Worm (Caenorhabditis elegans): ENCODE measurements around the gene shc-3.

Gene shc-3

ce11 chrX:13717053-13717671 is at the start of gene shc-3:
shc-3 (plus strand) TSS chrX:13717536.
- 0 out of 2 replicates have a peak, but pooled peaks have one; percentile 16 for TF ChIP-seq ztf-29 (GFP tag; IDR thresholded peaks at IDR 0.05)
- TF ChIP-seq tab-1 (GFP tag; IDR thresholded peaks at IDR 0.05) = no peak

ce11 chrX:13668728-13669127 is 48.6 kb upstream of the shc-3 start, which contains the start of gene C04A11.2:
C04A11.2 (minus strand) TSS chrX:13668828.
- TF ChIP-seq cog-1 (tag; optimal IDR thresholded peaks at IDR 0.05) (no peak), med-1 (GFP tag; optimal IDR thresholded peaks at IDR 0.05; ENCODE audit: insufficient read depth) (no peak), ref-1 (GFP tag; conservative IDR thresholded peaks at IDR 0.05) (no peak), ztf-29 (GFP tag; IDR thresholded peaks at IDR 0.05) (no peak), T22C8.4 (GFP tag; IDR thresholded peaks at IDR 0.05) (no peak)

- no peak for TF ChIP-seq tab-1 (GFP tag; IDR thresholded peaks at IDR 0.05)
- TF ChIP-seq ztf-29 (GFP tag; IDR thresholded peaks at IDR 0.05) = no peak
- TF ChIP-seq ztf-23 (GFP tag; IDR thresholded peaks at IDR 0.05) = no peak
- TF ChIP-seq flt-1 (GFP tag; IDR thresholded peaks at IDR 0.05) = 0 out of 2 replicates have a peak, but pooled peaks have one; percentile 46
- peak; percentile 61 for TF ChIP-seq T22C8.4 (GFP tag; IDR thresholded peaks at IDR 0.05)
- TF ChIP-seq cog-1 (tag; optimal IDR thresholded peaks at IDR 0.05) = peak; percentile 9
- no peak for TF ChIP-seq med-1 (GFP tag; optimal IDR thresholded peaks at IDR 0.05; ENCODE audit: insufficient read depth)
- no peak for TF ChIP-seq klf-2 (GFP tag; conservative IDR thresholded peaks at IDR 0.05)
- TF ChIP-seq ref-1 (GFP tag; conservative IDR thresholded peaks at IDR 0.05) = no peak
These were observed 47.7 kb upstream of the shc-3 start for ce11 chrX:13669641-13670040.

ce11 chrX:13670966-13671365 is 46.4 kb upstream of the shc-3 start:
- no peak for TF ChIP-seq ref-1 (GFP tag; conservative IDR thresholded peaks at IDR 0.05)

- no peak for TF ChIP-seq T22C8.4 (GFP tag; IDR thresholded peaks at IDR 0.05)
- TF ChIP-seq med-1 (GFP tag; optimal IDR thresholded peaks at IDR 0.05; ENCODE audit: insufficient read depth) = no peak
These were observed 44.7 kb upstream of the shc-3 start for ce11 chrX:13672622-13673021.

- TF ChIP-seq flt-1 (GFP tag; IDR thresholded peaks at IDR 0.05) = 0 out of 2 replicates have a peak, but pooled peaks have one; percentile 7
- TF ChIP-seq klf-2 (GFP tag; conservative IDR thresholded peaks at IDR 0.05) = no peak
These were observed 41.9 kb upstream of the shc-3 start for ce11 chrX:13675444-13675843.

- TF ChIP-seq klf-2 (GFP tag; conservative IDR thresholded peaks at IDR 0.05) (no peak), tab-1 (GFP tag; IDR thresholded peaks at IDR 0.05) (no peak), med-1 (GFP tag; optimal IDR thresholded peaks at IDR 0.05; ENCODE audit: insufficient read depth) (no peak), ztf-29 (GFP tag; IDR thresholded peaks at IDR 0.05) (no peak), ref-1 (GFP tag; conservative IDR thresholded peaks at IDR 0.05) (no peak), T22C8.4 (GFP tag; IDR thresholded peaks at IDR 0.05) (no peak), cog-1 (tag; optimal IDR thresholded peaks at IDR 0.05) (no peak), flt-1 (GFP tag; IDR thresholded peaks at IDR 0.05) (no peak), ztf-23 (GFP tag; IDR thresholded peaks at IDR 0.05) (no peak)
These were observed 40.4 kb upstream of the shc-3 start, which contains the start of gene gck-4 for ce11 chrX:13676892-13677291. gck-4 (plus strand) TSS chrX:13677192.

ce11 chrX:13685725-13686124 is 31.6 kb upstream of the shc-3 start:
- TF ChIP-seq ztf-23 (GFP tag; IDR thresholded peaks at IDR 0.05) (no peak), flt-1 (GFP tag; IDR thresholded peaks at IDR 0.05) (no peak), cog-1 (tag; optimal IDR thresholded peaks at IDR 0.05) (no peak), klf-2 (GFP tag; conservative IDR thresholded peaks at IDR 0.05) (no peak), ref-1 (GFP tag; conservative IDR thresholded peaks at IDR 0.05) (no peak), tab-1 (GFP tag; IDR thresholded peaks at IDR 0.05) (no peak), med-1 (GFP tag; optimal IDR thresholded peaks at IDR 0.05; ENCODE audit: insufficient read depth) (no peak), T22C8.4 (GFP tag; IDR thresholded peaks at IDR 0.05) (no peak), ztf-29 (GFP tag; IDR thresholded peaks at IDR 0.05) (no peak)

- no peak for TF ChIP-seq klf-2 (GFP tag; conservative IDR thresholded peaks at IDR 0.05)
- TF ChIP-seq cog-1 (tag; optimal IDR thresholded peaks at IDR 0.05) = peak; percentile 75
These were observed 30.2 kb upstream of the shc-3 start for ce11 chrX:13687111-13687512.

- TF ChIP-seq ztf-29 (GFP tag; IDR thresholded peaks at IDR 0.05) = no peak
- TF ChIP-seq tab-1 (GFP tag; IDR thresholded peaks at IDR 0.05) = no peak
- no peak for TF ChIP-seq klf-2 (GFP tag; conservative IDR thresholded peaks at IDR 0.05)
- TF ChIP-seq ref-1 (GFP tag; conservative IDR thresholded peaks at IDR 0.05) = no peak
- no peak for TF ChIP-seq med-1 (GFP tag; optimal IDR thresholded peaks at IDR 0.05; ENCODE audit: insufficient read depth)
- TF ChIP-seq ztf-23 (GFP tag; IDR thresholded peaks at IDR 0.05) = no peak
- TF ChIP-seq flt-1 (GFP tag; IDR thresholded peaks at IDR 0.05) = no peak
- no peak for TF ChIP-seq cog-1 (tag; optimal IDR thresholded peaks at IDR 0.05)
- TF ChIP-seq T22C8.4 (GFP tag; IDR thresholded peaks at IDR 0.05) = no peak
These were observed 29.7 kb upstream of the shc-3 start, which contains the start of gene adm-2 for ce11 chrX:13687655-13688054. adm-2 (plus strand) TSS chrX:13687955.

- TF ChIP-seq ref-1 (GFP tag; conservative IDR thresholded peaks at IDR 0.05) (no peak), med-1 (GFP tag; optimal IDR thresholded peaks at IDR 0.05; ENCODE audit: insufficient read depth) (no peak), tab-1 (GFP tag; IDR thresholded peaks at IDR 0.05) (no peak), T22C8.4 (GFP tag; IDR thresholded peaks at IDR 0.05) (no peak), klf-2 (GFP tag; conservative IDR thresholded peaks at IDR 0.05) (no peak), cog-1 (tag; optimal IDR thresholded peaks at IDR 0.05) (no peak), ztf-29 (GFP tag; IDR thresholded peaks at IDR 0.05) (no peak), ztf-23 (GFP tag; IDR thresholded peaks at IDR 0.05) (no peak), flt-1 (GFP tag; IDR thresholded peaks at IDR 0.05) (no peak)
These were observed 27.0 kb upstream of the shc-3 start for ce11 chrX:13690333-13690732.
